Worm (Caenorhabditis elegans) whole organism, young adult: ENCODE results near the gene pph-4.2.
"Not testable (repeated sequence)": the region's sequence is repeated elsewhere in the genome, so short reads cannot be mapped to it uniquely, and the experiment has no call there.

Source experiments
- B0261.1 ChIP-seq: sonication (generic microtip); optimal IDR thresholded peaks from 2 replicates; lab custom pipeline; 2016; ENCODE audit warnings: mild to moderate bottlenecking, missing genetic modification characterization, moderate library complexity, missing compliant biosample characterization
- C06A6.2 ChIP-seq: fragments of 200-800 bp; sonication (Bioruptor generic); conservative IDR thresholded peaks from 2 replicates; pipeline ENCODE4 v1.3.6; 2022; ENCODE audit warnings: missing genetic modification characterization, missing compliant biosample characterization
- D2030.7 ChIP-seq: fragments of 200-800 bp; sonication (Bioruptor generic); IDR thresholded peaks from 2 replicates; pipeline ENCODE4 v1.3.6; 2022; ENCODE audit warnings: missing genetic modification reagents, missing genetic modification characterization, missing compliant biosample characterization
- F10E7.11 ChIP-seq: sonication (generic microtip); optimal IDR thresholded peaks from 2 replicates; lab custom pipeline; 2017; ENCODE audit warnings: mild to moderate bottlenecking, missing genetic modification characterization, moderate library complexity, missing compliant biosample characterization
- F22D6.2 ChIP-seq: sonication (generic microtip); optimal IDR thresholded peaks from 2 replicates; lab custom pipeline; 2016; ENCODE audit warnings: mild to moderate bottlenecking, missing genetic modification characterization, missing compliant biosample characterization
- F33H1.4 ChIP-seq: fragments of 200-800 bp; sonication (Bioruptor generic); IDR thresholded peaks from 2 replicates; pipeline ENCODE4 v1.3.6; 2022; ENCODE audit warnings: missing genetic modification reagents, missing genetic modification characterization, missing compliant biosample characterization
- F39B2.1 ChIP-seq: fragments of 200-800 bp; sonication (Bioruptor generic); IDR thresholded peaks from 2 replicates; pipeline ENCODE4 v1.3.6; 2022; ENCODE audit warnings: missing genetic modification reagents, missing genetic modification characterization, missing compliant biosample characterization
- F49E8.2 ChIP-seq: sonication (generic microtip); optimal IDR thresholded peaks from 3 replicates; lab custom pipeline; 2017; ENCODE audit warnings: missing genetic modification characterization, mild to moderate bottlenecking, missing compliant biosample characterization, antibody characterized with exemption, moderate library complexity; ENCODE audit not compliant: insufficient read depth
- aptf-2 ChIP-seq: fragments of 200-800 bp; sonication (Bioruptor generic); conservative IDR thresholded peaks from 2 replicates; pipeline ENCODE4 v1.3.6; 2022; ENCODE audit warnings: missing genetic modification reagents, missing genetic modification characterization, missing compliant biosample characterization
- aptf-3 ChIP-seq: fragments of 200-800 bp; sonication (Bioruptor generic); IDR thresholded peaks from 2 replicates; pipeline ENCODE4 v1.3.6; 2022; ENCODE audit warnings: missing genetic modification characterization, missing compliant biosample characterization
- attf-3 ChIP-seq: fragments of 200-800 bp; sonication (Bioruptor generic); conservative IDR thresholded peaks from 2 replicates; pipeline ENCODE4 v1.3.6; 2022; ENCODE audit warnings: missing genetic modification reagents, missing genetic modification characterization, missing compliant biosample characterization
- ccch-3 ChIP-seq: fragments of 200-800 bp; sonication (Bioruptor generic); optimal IDR thresholded peaks from 2 replicates; lab custom pipeline; 2018; ENCODE audit warnings: mild to moderate bottlenecking, missing genetic modification characterization, missing compliant biosample characterization
- cebp-1 ChIP-seq, 2 experiments: fragments of 200-800 bp in 1 of 2; sonication (Bioruptor generic) in 1 of 2; sonication (generic microtip) in 1 of 2; IDR thresholded peaks in 1 of 2; optimal IDR thresholded peaks in 1 of 2; 2 replicates each; pipeline versions ENCODE4 v1.3.6 to Lab custom; 2017 to 2022; ENCODE audit warnings: missing compliant biosample characterization in 2 of 2, missing genetic modification characterization in 2 of 2, mild to moderate bottlenecking in 1 of 2, missing genetic modification reagents in 1 of 2, moderate library complexity in 1 of 2
- ceh-100 ChIP-seq: fragments of 200-800 bp; sonication (Bioruptor generic); IDR thresholded peaks from 2 replicates; pipeline ENCODE4 v1.3.6; 2022; ENCODE audit warnings: missing genetic modification reagents, missing genetic modification characterization, missing compliant biosample characterization
- ceh-79 ChIP-seq: sonication (generic microtip); optimal IDR thresholded peaks from 2 replicates; lab custom pipeline; 2017; ENCODE audit warnings: mild to moderate bottlenecking, missing genetic modification characterization, missing compliant biosample characterization
- ceh-91 ChIP-seq: fragments of 200-800 bp; sonication (Bioruptor generic); IDR thresholded peaks from 2 replicates; pipeline ENCODE4 v1.3.6; 2022; ENCODE audit warnings: missing genetic modification reagents, missing genetic modification characterization, missing compliant biosample characterization
- egrh-3 ChIP-seq: fragments of 200-800 bp; sonication (Bioruptor generic); IDR thresholded peaks from 2 replicates; pipeline ENCODE4 v1.3.6; 2022; ENCODE audit warnings: missing genetic modification reagents, missing genetic modification characterization, missing compliant biosample characterization
- fkh-3 ChIP-seq: sonication (generic microtip); optimal IDR thresholded peaks from 2 replicates; lab custom pipeline; 2016; ENCODE audit warnings: mild to moderate bottlenecking, missing genetic modification characterization, missing compliant biosample characterization
- hlh-12 ChIP-seq: sonication (generic microtip); optimal IDR thresholded peaks from 2 replicates; lab custom pipeline; 2016; ENCODE audit warnings: missing genetic modification characterization, missing compliant biosample characterization
- hlh-26 ChIP-seq: fragments of 200-800 bp; sonication (Bioruptor generic); conservative IDR thresholded peaks from 2 replicates; pipeline ENCODE4 v1.3.6; 2022; ENCODE audit warnings: missing genetic modification reagents, missing genetic modification characterization, missing compliant biosample characterization
- hmg-1.2 ChIP-seq: fragments of 200-800 bp; sonication (Bioruptor generic); IDR thresholded peaks from 2 replicates; pipeline ENCODE4 v1.3.6; 2022; ENCODE audit warnings: missing genetic modification reagents, missing genetic modification characterization, missing compliant biosample characterization
- hmg-20 ChIP-seq: fragments of 200-800 bp; sonication (Bioruptor generic); IDR thresholded peaks from 2 replicates; pipeline ENCODE4 v1.3.6; 2022; ENCODE audit warnings: missing genetic modification reagents, missing genetic modification characterization, missing compliant biosample characterization
- hrde-1 ChIP-seq: sonication (generic microtip); optimal IDR thresholded peaks from 2 replicates; lab custom pipeline; 2016; ENCODE audit warnings: missing genetic modification characterization, mild to moderate bottlenecking, missing compliant biosample characterization, moderate library complexity, missing genotype, missing genetic modification reagents, borderline replicate concordance
- madf-6 ChIP-seq: fragments of 200-800 bp; sonication (Bioruptor generic); IDR thresholded peaks from 2 replicates; pipeline ENCODE4 v1.3.6; 2022; ENCODE audit warnings: missing genetic modification reagents, missing genetic modification characterization, missing compliant biosample characterization
- madf-8 ChIP-seq: fragments of 200-800 bp; sonication (Bioruptor generic); conservative IDR thresholded peaks from 2 replicates; pipeline ENCODE4 v1.3.6; 2022; ENCODE audit warnings: missing genetic modification reagents, missing genetic modification characterization, missing compliant biosample characterization
- mcd-1 ChIP-seq: fragments of 200-800 bp; sonication (Bioruptor generic); IDR thresholded peaks from 2 replicates; pipeline ENCODE4 v1.3.6; 2022; ENCODE audit warnings: missing genetic modification reagents, missing genetic modification characterization, missing compliant biosample characterization
- mxl-1 ChIP-seq: sonication (generic microtip); optimal IDR thresholded peaks from 2 replicates; lab custom pipeline; 2016; ENCODE audit warnings: missing genetic modification characterization, missing compliant biosample characterization
- nfya-1 ChIP-seq: sonication (generic microtip); optimal IDR thresholded peaks from 2 replicates; lab custom pipeline; 2017; ENCODE audit warnings: antibody characterized with exemption, missing compliant biosample characterization, missing genetic modification characterization, borderline replicate concordance; ENCODE audit not compliant: insufficient read depth
- nfyb-1 ChIP-seq: fragments of 200-800 bp; sonication (Bioruptor generic); IDR thresholded peaks from 2 replicates; pipeline ENCODE4 v1.3.6; 2022; ENCODE audit warnings: missing genetic modification reagents, missing genetic modification characterization, missing compliant biosample characterization
- repo-1 ChIP-seq: sonication (generic microtip); optimal IDR thresholded peaks from 2 replicates; lab custom pipeline; 2017; ENCODE audit warnings: mild to moderate bottlenecking, missing genetic modification characterization, missing compliant biosample characterization
- sdz-38 ChIP-seq: sonication (generic microtip); optimal IDR thresholded peaks from 2 replicates; lab custom pipeline; 2016; ENCODE audit warnings: missing genotype, missing genetic modification characterization, missing compliant biosample characterization
- zfh-2 ChIP-seq: fragments of 200-800 bp; sonication (Bioruptor generic); conservative IDR thresholded peaks from 2 replicates; pipeline ENCODE4 v1.3.6; 2022; ENCODE audit warnings: missing genetic modification reagents, missing genetic modification characterization, missing compliant biosample characterization
- ztf-18 ChIP-seq: sonication (generic microtip); optimal IDR thresholded peaks from 2 replicates; lab custom pipeline; 2016; ENCODE audit warnings: missing genotype, mild to moderate bottlenecking, missing genetic modification characterization, missing compliant biosample characterization
- ztf-28 ChIP-seq: fragments of 200-800 bp; sonication (Bioruptor generic); IDR thresholded peaks from 2 replicates; pipeline ENCODE4 v1.3.6; 2022; ENCODE audit warnings: missing genetic modification reagents, missing genetic modification characterization, missing compliant biosample characterization

Gene pph-4.2

ce11 chrIII:12387344-12387743 is 10.3 kb upstream of the pph-4.2 start:
- TF ChIP-seq aptf-2 (GFP tag; lab: Robert Waterston, UW), result peak; percentile 95

ce11 chrIII:12386597-12386996 is 9.5 kb upstream of the pph-4.2 start, which contains the start of gene Y49E10.30:
Gene Y49E10.30 (plus strand): TSS chrIII:12386897.
- TF ChIP-seq madf-6 (GFP tag; lab: Robert Waterston, UW); hlh-26 (GFP tag; lab: Robert Waterston, UW); hlh-12 (tag; lab: Kevin White, UChicago): not testable (repeated sequence)

ce11 chrIII:12385996-12386395 is 8.9 kb upstream of the pph-4.2 start:
- peak; percentile 91 for TF ChIP-seq aptf-2 (GFP tag; lab: Robert Waterston, UW)
- TF ChIP-seq, all 124 proteins: peak for 1; not testable (repeated sequence) for 123

- not testable (repeated sequence) for TF ChIP-seq aptf-3 (GFP tag; lab: Robert Waterston, UW); F10E7.11 (tag; lab: Kevin White, UChicago); fkh-3
Measured at ce11 chrIII:12383709-12384108, 6.7 kb upstream of the pph-4.2 start, which contains the start of gene Y49E10.4. Gene Y49E10.4 (minus strand): TSS chrIII:12383809.

ce11 chrIII:12382799-12383198 is 5.8 kb upstream of the pph-4.2 start:
- peak; percentile 31 for TF ChIP-seq D2030.7 (GFP tag; lab: Robert Waterston, UW)
- TF ChIP-seq ceh-91, result 0 out of 2 replicates have a peak, but pooled peaks have one; percentile 38
- TF ChIP-seq F33H1.4 (GFP tag; lab: Robert Waterston, UW), result 0 out of 2 replicates have a peak, but pooled peaks have one; percentile 27
- 0 out of 2 replicates have a peak, but pooled peaks have one; percentile 12 for TF ChIP-seq egrh-3
- peak; percentile 83 for TF ChIP-seq mcd-1 (GFP tag; lab: Robert Waterston, UW)
- TF ChIP-seq hmg-1.2 (GFP tag; lab: Robert Waterston, UW), result peak; percentile 50
- peak; percentile 55; the same call in 1 of the 2 replicates for TF ChIP-seq madf-6 (GFP tag; lab: Robert Waterston, UW)

ce11 chrIII:12375614-12376013 is 1.4 kb downstream of the pph-4.2 start:
- TF ChIP-seq ceh-100 (GFP tag; lab: Robert Waterston, UW) (no peak), ztf-28 (GFP tag; lab: Robert Waterston, UW) (no peak), zfh-2 (GFP tag; lab: Robert Waterston, UW) (peak; percentile 62), C06A6.2 (GFP tag; lab: Robert Waterston, UW) (no peak), mxl-1 (tag; lab: Kevin White, UChicago) (no peak), B0261.1 (tag; lab: Kevin White, UChicago) (no peak)
- TF ChIP-seq, all 124 proteins: peak for 1

- TF ChIP-seq cebp-1 (GFP tag; IDR thresholded peaks at IDR 0.05; lab: Robert Waterston, UW) (peak; percentile 72), cebp-1 (tag; optimal IDR thresholded peaks at IDR 0.05; lab: Kevin White, UChicago) (peak; percentile 94), nfya-1 (tag; lab: Kevin White, UChicago) (no peak)
- TF ChIP-seq, all 124 proteins: peak for 1
Measured at ce11 chrIII:12373807-12374266, 3.2 kb downstream of the pph-4.2 start, which contains the start of gene glrx-5. Gene glrx-5 (minus strand): TSS chrIII:12373857.

- TF ChIP-seq F49E8.2 (tag; lab: Kevin White, UChicago) (no peak), ccch-3 (GFP tag; lab: Kevin White, UChicago) (no peak), F39B2.1 (GFP tag; lab: Robert Waterston, UW) (no peak), repo-1 (tag; lab: Kevin White, UChicago) (no peak), hrde-1 (tag; lab: Kevin White, UChicago) (no peak), F22D6.2 (tag; lab: Kevin White, UChicago) (no peak), ztf-18 (tag; lab: Kevin White, UChicago) (no peak), madf-8 (GFP tag; lab: Robert Waterston, UW) (no peak), nfyb-1 (GFP tag; lab: Robert Waterston, UW) (no peak), ceh-79 (tag; lab: Kevin White, UChicago) (no peak), sdz-38 (tag; lab: Kevin White, UChicago) (no peak), nfya-1 (tag; lab: Kevin White, UChicago) (no peak), attf-3 (GFP tag; lab: Robert Waterston, UW) (no peak), hmg-20 (no peak)
Measured at ce11 chrIII:12373306-12373705, 3.7 kb downstream of the pph-4.2 start.
